Worm (Caenorhabditis elegans) whole organism, L3 larva: ENCODE results near the gene catp-3.

ENCODE experiments used
- R02D3.7 ChIP-seq: fragments of 150-350 bp; optimal IDR thresholded peaks from 2 replicates; lab custom pipeline; 2014; ENCODE audit warnings: missing biosample characterization, missing genetic modification characterization
- ZK546.5 ChIP-seq: sonication (generic microtip); optimal IDR thresholded peaks from 2 replicates; lab custom pipeline; 2017; ENCODE audit warnings: missing biosample characterization, missing genetic modification characterization
- aly-2 ChIP-seq: fragments of 150-350 bp; optimal IDR thresholded peaks from 2 replicates; lab custom pipeline; 2014; ENCODE audit warnings: missing biosample characterization, missing genetic modification characterization
- ama-1 ChIP-seq: fragments of 150-350 bp; optimal IDR thresholded peaks from 2 replicates; lab custom pipeline; 2018
- ceh-16 ChIP-seq: sonication (generic microtip); optimal IDR thresholded peaks from 2 replicates; lab custom pipeline; 2017; ENCODE audit warnings: missing biosample characterization, missing genetic modification characterization
- ceh-28 ChIP-seq: fragments of 150-350 bp; optimal IDR thresholded peaks from 2 replicates; lab custom pipeline; 2014; ENCODE audit warnings: missing biosample characterization, missing genetic modification reagents, missing genetic modification characterization
- ceh-82 ChIP-seq: fragments of 150-350 bp; optimal IDR thresholded peaks from 2 replicates; lab custom pipeline; 2014; ENCODE audit warnings: missing biosample characterization, missing genetic modification characterization
- ceh-9 ChIP-seq: sonication (generic microtip); optimal IDR thresholded peaks from 2 replicates; lab custom pipeline; 2018; ENCODE audit warnings: missing biosample characterization, missing genetic modification characterization
- daf-12 ChIP-seq: fragments of 150-350 bp; optimal IDR thresholded peaks from 2 replicates; lab custom pipeline; 2014; ENCODE audit warnings: missing biosample characterization, missing genetic modification reagents, missing genetic modification characterization
- egl-5 ChIP-seq: fragments of 150-350 bp; optimal IDR thresholded peaks from 2 replicates; lab custom pipeline; 2017; ENCODE audit warnings: missing biosample characterization, missing genetic modification reagents, missing genetic modification characterization, inconsistent platforms
- elt-1 ChIP-seq: fragments of 150-350 bp; optimal IDR thresholded peaks from 2 replicates; lab custom pipeline; 2014; ENCODE audit warnings: missing biosample characterization, missing genetic modification characterization
- elt-2 ChIP-seq: sonication (generic microtip); optimal IDR thresholded peaks from 2 replicates; lab custom pipeline; 2016; ENCODE audit warnings: missing genetic modification reagents, mild to moderate bottlenecking, missing genetic modification characterization, missing compliant biosample characterization
- elt-3 ChIP-seq, 3 experiments: fragments of 150-350 bp in 1 of 3; sonication (generic microtip) in 2 of 3; optimal IDR thresholded peaks; 2 replicates in 2 of 3; 4 replicates in 1 of 3; lab custom pipeline; 2014 to 2017; ENCODE audit warnings: missing biosample characterization in 3 of 3, missing genetic modification characterization in 3 of 3
- eor-1 ChIP-seq, 2 experiments: fragments of 150-350 bp; optimal IDR thresholded peaks; 2 replicates each; lab custom pipeline; 2014 to 2018; ENCODE audit warnings: missing biosample characterization in 2 of 2, missing genetic modification characterization in 2 of 2
- fkh-2 ChIP-seq: fragments of 150-350 bp; optimal IDR thresholded peaks from 2 replicates; lab custom pipeline; 2014; ENCODE audit warnings: missing biosample characterization, missing genetic modification reagents, missing genetic modification characterization
- fos-1 ChIP-seq: fragments of 150-350 bp; optimal IDR thresholded peaks from 2 replicates; lab custom pipeline; 2014; ENCODE audit warnings: missing biosample characterization, missing genetic modification characterization
- hmg-11 ChIP-seq: sonication (generic microtip); optimal IDR thresholded peaks from 2 replicates; lab custom pipeline; 2016; ENCODE audit warnings: missing genetic modification characterization, missing compliant biosample characterization
- jun-1 ChIP-seq: fragments of 150-350 bp; optimal IDR thresholded peaks from 2 replicates; lab custom pipeline; 2014; ENCODE audit warnings: missing biosample characterization, missing genetic modification reagents, missing genetic modification characterization
- lin-15B ChIP-seq: fragments of 150-350 bp; optimal IDR thresholded peaks from 2 replicates; lab custom pipeline; 2014; ENCODE audit warnings: missing biosample characterization, missing genetic modification characterization
- lin-39 ChIP-seq: fragments of 150-350 bp; optimal IDR thresholded peaks from 2 replicates; lab custom pipeline; 2018; ENCODE audit warnings: missing biosample characterization, missing genetic modification reagents, missing genetic modification characterization
- lsy-12 ChIP-seq: sonication (generic microtip); optimal IDR thresholded peaks from 2 replicates; lab custom pipeline; 2016; ENCODE audit warnings: mild to moderate bottlenecking, missing genetic modification characterization, missing compliant biosample characterization
- mdl-1 ChIP-seq: fragments of 150-350 bp; optimal IDR thresholded peaks from 2 replicates; lab custom pipeline; 2014; ENCODE audit warnings: missing biosample characterization, missing genetic modification characterization
- nfya-1 ChIP-seq: sonication (generic microtip); optimal IDR thresholded peaks from 2 replicates; lab custom pipeline; 2017; ENCODE audit warnings: missing genetic modification characterization, mild to moderate bottlenecking, missing compliant biosample characterization, antibody characterized with exemption, moderate library complexity; ENCODE audit not compliant: insufficient read depth
- nhr-12 ChIP-seq: fragments of 150-350 bp; optimal IDR thresholded peaks from 2 replicates; lab custom pipeline; 2014; ENCODE audit warnings: missing biosample characterization, missing genetic modification characterization
- nhr-23 ChIP-seq: fragments of 150-350 bp; optimal IDR thresholded peaks from 2 replicates; lab custom pipeline; 2014; ENCODE audit warnings: missing biosample characterization, missing genetic modification reagents, missing genetic modification characterization
- nhr-237 ChIP-seq: fragments of 150-350 bp; optimal IDR thresholded peaks from 2 replicates; lab custom pipeline; 2014; ENCODE audit warnings: missing biosample characterization, missing genetic modification characterization
- nhr-25 ChIP-seq: sonication (generic microtip); optimal IDR thresholded peaks from 2 replicates; lab custom pipeline; 2017; ENCODE audit warnings: missing biosample characterization, missing genetic modification characterization
- nhr-28 ChIP-seq: fragments of 150-350 bp; optimal IDR thresholded peaks from 2 replicates; lab custom pipeline; 2014; ENCODE audit warnings: missing biosample characterization, missing genetic modification characterization
- nhr-43 ChIP-seq: sonication (generic microtip); optimal IDR thresholded peaks from 2 replicates; lab custom pipeline; 2016; ENCODE audit warnings: mild to moderate bottlenecking, missing genetic modification characterization, missing compliant biosample characterization; ENCODE audit not compliant: poor library complexity, severe bottlenecking
- nhr-67 ChIP-seq: fragments of 150-350 bp; optimal IDR thresholded peaks from 2 replicates; lab custom pipeline; 2014; ENCODE audit warnings: missing biosample characterization, missing genetic modification characterization
- pha-4 ChIP-seq: fragments of 150-350 bp; optimal IDR thresholded peaks from 2 replicates; lab custom pipeline; 2014; ENCODE audit warnings: missing biosample characterization, missing genetic modification reagents, missing genetic modification characterization
- pqm-1 ChIP-seq: fragments of 150-350 bp; optimal IDR thresholded peaks from 2 replicates; lab custom pipeline; 2017; ENCODE audit warnings: missing biosample characterization, missing genetic modification characterization, inconsistent platforms
- sea-2 ChIP-seq: fragments of 150-350 bp; sonication (generic microtip); optimal IDR thresholded peaks from 4 replicates; lab custom pipeline; 2014; ENCODE audit warnings: missing biosample characterization, missing genetic modification reagents, missing genetic modification characterization
- skn-1 ChIP-seq: fragments of 150-350 bp; optimal IDR thresholded peaks from 2 replicates; lab custom pipeline; 2014; ENCODE audit warnings: missing biosample characterization, missing genetic modification characterization
- tbx-2 ChIP-seq: sonication (generic microtip); optimal IDR thresholded peaks from 2 replicates; lab custom pipeline; 2016; ENCODE audit warnings: mild to moderate bottlenecking, missing genetic modification characterization, missing compliant biosample characterization
- unc-62 ChIP-seq: fragments of 150-350 bp; sonication (generic microtip); optimal IDR thresholded peaks from 4 replicates; lab custom pipeline; 2014; ENCODE audit warnings: missing biosample characterization, missing genetic modification reagents, missing genetic modification characterization
- zag-1 ChIP-seq: fragments of 150-350 bp; optimal IDR thresholded peaks from 2 replicates; lab custom pipeline; 2014; ENCODE audit warnings: missing biosample characterization, missing genetic modification characterization
- ztf-11 ChIP-seq: fragments of 150-350 bp; optimal IDR thresholded peaks from 2 replicates; lab custom pipeline; 2014; ENCODE audit warnings: missing biosample characterization, missing genetic modification characterization
- ztf-4 ChIP-seq: fragments of 150-350 bp; optimal IDR thresholded peaks from 2 replicates; lab custom pipeline; 2014; ENCODE audit warnings: missing biosample characterization, missing genetic modification characterization

Gene catp-3

DNA sequence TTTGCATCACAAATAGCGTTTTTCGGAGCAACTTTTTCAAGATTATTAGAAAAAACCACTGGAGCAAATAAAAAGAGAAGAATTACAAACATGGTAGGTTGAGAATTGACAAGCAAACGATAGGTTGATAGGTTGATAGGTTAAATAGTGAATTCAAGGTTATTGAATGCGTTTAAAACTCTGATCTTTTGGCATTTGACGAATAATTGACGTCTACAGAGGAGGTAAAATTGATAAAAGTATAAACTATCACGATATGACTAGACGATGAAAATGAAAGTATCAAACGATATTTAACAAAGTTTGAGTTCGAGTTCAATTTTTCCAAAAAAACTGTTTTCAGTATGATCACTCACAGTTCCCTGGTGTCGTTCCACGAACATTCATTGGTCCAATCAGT lies 39.9 kb upstream of the catp-3 start, which contains the start of gene ZC513.14:
ZC513.14 (minus strand) TSS at position 101 of the 400 bp plus-strand sequence.
- TF ChIP-seq lin-15B (tag; lab: Kevin White, UChicago) (no peak), lin-39 (tag; lab: Kevin White, UChicago) (no peak), daf-12 (tag; lab: Kevin White, UChicago) (no peak), ztf-11 (no peak)

DNA sequence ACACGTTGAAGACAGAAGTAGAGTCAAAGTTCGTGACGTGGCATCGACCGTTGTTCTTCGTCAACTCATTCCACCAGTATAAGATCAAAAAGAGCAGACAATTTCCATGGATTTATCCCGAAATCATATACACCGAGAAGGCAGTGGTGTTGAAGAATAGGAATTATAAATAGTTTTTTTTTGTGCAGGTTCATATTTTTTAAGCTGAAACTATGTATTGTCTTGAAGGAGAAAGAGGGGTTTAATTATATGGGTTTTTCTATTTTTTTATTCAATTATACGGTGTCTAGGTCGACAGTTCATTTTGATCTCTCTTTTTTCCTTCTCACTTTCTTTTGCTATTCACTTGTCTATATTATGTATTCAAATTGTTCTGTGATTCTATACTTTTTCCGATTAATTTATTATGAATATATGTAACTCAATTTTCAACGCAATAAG lies 36.7 kb upstream of the catp-3 start:
- TF ChIP-seq egl-5 = no peak
- peak; percentile 83 for TF ChIP-seq tbx-2 (tag; lab: Kevin White, UChicago)
- TF ChIP-seq ztf-11 = no peak
- TF ChIP-seq elt-1 = no peak
- TF ChIP-seq nhr-67 (tag; lab: Kevin White, UChicago) = no peak
- no peak for TF ChIP-seq hmg-11
- no peak for TF ChIP-seq ama-1 (lab: Kevin White, UChicago)
- TF ChIP-seq elt-3 (tag; optimal IDR thresholded peaks at IDR 0.05; lab: Kevin White, UChicago) = peak in 1 of 3 experiments; percentile 4
- TF ChIP-seq jun-1 = no peak
- TF ChIP-seq aly-2 (tag; lab: Kevin White, UChicago) = no peak
- no peak for TF ChIP-seq ZK546.5 (tag; lab: Kevin White, UChicago)
- TF ChIP-seq elt-2 (tag; lab: Kevin White, UChicago) = no peak
- no peak for TF ChIP-seq zag-1 (tag; lab: Kevin White, UChicago)
- no peak for TF ChIP-seq R02D3.7 (tag; lab: Kevin White, UChicago)
- no peak for TF ChIP-seq lin-15B (tag; lab: Kevin White, UChicago)
- TF ChIP-seq skn-1 (tag; lab: Kevin White, UChicago) = no peak
- TF ChIP-seq ztf-4 (tag; lab: Kevin White, UChicago) = no peak
- no peak for TF ChIP-seq fkh-2 (tag; lab: Kevin White, UChicago)
- no peak for TF ChIP-seq eor-1 (tag; optimal IDR thresholded peaks at IDR 0.05; lab: Kevin White, UChicago)
- no peak for TF ChIP-seq ceh-9 (tag; lab: Kevin White, UChicago)
- TF ChIP-seq nhr-28 (tag; lab: Kevin White, UChicago) = peak; percentile 24
- TF ChIP-seq unc-62 = no peak
- peak; percentile 37 for TF ChIP-seq lsy-12 (tag; lab: Kevin White, UChicago)
- TF ChIP-seq ceh-82 = no peak
- TF ChIP-seq nhr-23 = peak; percentile 90
- TF ChIP-seq nhr-237 (tag; lab: Kevin White, UChicago) = no peak
- peak; percentile 85 for TF ChIP-seq nhr-43 (tag; lab: Kevin White, UChicago)
- peak; percentile 72 for TF ChIP-seq fos-1 (tag; lab: Kevin White, UChicago)
- peak; percentile 23 for TF ChIP-seq ceh-16 (tag; lab: Kevin White, UChicago)
- no peak for TF ChIP-seq nhr-25
- no peak for TF ChIP-seq nfya-1 (tag; lab: Kevin White, UChicago)

DNA sequence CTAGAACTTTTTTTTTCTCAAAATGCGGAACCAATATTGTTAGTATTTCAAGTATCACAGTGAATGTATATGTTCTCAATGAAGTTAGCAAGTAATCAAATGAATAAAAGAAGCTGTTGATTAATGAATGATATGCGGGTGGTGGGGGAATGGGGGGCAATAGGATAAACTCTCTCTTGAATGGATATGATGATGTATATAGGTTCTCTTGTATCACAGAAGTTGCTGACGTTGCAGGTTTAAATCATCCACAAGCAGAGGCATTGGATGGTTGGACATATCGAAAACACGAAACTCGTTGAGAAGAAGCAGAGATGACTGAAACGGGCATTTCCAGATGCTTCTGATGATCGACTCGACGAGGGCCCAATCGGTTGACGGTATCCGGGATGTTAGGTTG lies 36.2 kb upstream of the catp-3 start:
- no peak for TF ChIP-seq sea-2 (GFP tag; lab: Kevin White, UChicago)
- TF ChIP-seq ama-1 (lab: Kevin White, UChicago) = peak; percentile 86
- peak; percentile 40 for TF ChIP-seq nhr-25
- no peak for TF ChIP-seq ztf-11

DNA sequence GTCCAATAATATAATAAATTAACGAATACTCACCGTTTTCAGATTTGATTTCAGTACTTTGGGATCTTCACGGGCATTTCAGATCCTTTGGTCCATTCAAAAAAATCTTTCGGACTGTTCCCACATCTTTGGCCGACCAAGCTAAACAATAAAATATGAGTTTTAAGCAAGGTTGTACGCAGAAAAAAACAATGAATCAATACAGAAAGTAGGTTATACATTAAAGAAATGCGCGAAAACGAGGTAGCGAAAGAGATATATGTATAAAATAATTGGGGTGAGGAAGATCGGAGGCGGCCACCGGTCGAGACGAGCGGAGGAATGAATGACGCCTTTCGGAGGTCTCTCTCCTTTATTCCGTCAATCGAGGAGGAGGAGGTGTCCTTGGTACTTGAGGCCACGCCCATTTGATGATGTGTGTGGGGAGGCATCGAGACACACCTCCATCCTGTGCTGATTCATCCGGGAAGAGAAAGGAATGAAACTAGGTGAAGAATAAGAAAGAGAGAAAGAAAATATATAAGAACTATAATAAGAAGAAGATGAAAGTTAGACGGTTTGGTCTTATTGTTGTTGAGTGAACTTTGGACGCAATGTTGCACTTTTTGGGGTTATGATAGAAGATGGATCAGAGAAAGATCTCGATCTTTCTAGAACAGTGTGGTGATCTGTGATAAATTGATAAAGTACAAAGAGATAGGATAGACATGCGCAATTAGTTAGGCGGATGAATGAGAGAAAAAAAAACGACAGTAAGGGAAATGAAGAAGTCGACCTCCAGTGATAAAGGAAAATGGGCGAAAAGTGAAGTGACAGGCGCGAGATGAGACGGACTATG lies 35.3 kb upstream of the catp-3 start:
- TF ChIP-seq hmg-11 (no peak), tbx-2 (tag; lab: Kevin White, UChicago) (peak; percentile 4), ceh-82 (no peak), pqm-1 (tag; lab: Kevin White, UChicago) (no peak), ztf-11 (no peak), ceh-9 (tag; lab: Kevin White, UChicago) (no peak), ceh-28 (tag; lab: Kevin White, UChicago) (no peak), lsy-12 (tag; lab: Kevin White, UChicago) (peak; percentile 25), nhr-25 (peak; percentile 64), elt-3 (tag; optimal IDR thresholded peaks at IDR 0.05; lab: Kevin White, UChicago) (peak in 1 of 3 experiments; percentile 13), mdl-1 (tag; lab: Kevin White, UChicago) (no peak), fos-1 (tag; lab: Kevin White, UChicago) (peak; percentile 63), nhr-23 (peak; percentile 95), nhr-12 (tag; lab: Kevin White, UChicago) (no peak), pha-4 (tag; lab: Kevin White, UChicago) (no peak), jun-1 (no peak), ceh-16 (tag; lab: Kevin White, UChicago) (no peak), lin-15B (tag; lab: Kevin White, UChicago) (no peak), fkh-2 (tag; lab: Kevin White, UChicago) (no peak), nhr-43 (tag; lab: Kevin White, UChicago) (peak; percentile 94), ama-1 (lab: Kevin White, UChicago) (peak; percentile 84)
